Fruit fly (Drosophila melanogaster): ENCODE measurements around the gene Ost48.

The Ost48 gene

DNA sequence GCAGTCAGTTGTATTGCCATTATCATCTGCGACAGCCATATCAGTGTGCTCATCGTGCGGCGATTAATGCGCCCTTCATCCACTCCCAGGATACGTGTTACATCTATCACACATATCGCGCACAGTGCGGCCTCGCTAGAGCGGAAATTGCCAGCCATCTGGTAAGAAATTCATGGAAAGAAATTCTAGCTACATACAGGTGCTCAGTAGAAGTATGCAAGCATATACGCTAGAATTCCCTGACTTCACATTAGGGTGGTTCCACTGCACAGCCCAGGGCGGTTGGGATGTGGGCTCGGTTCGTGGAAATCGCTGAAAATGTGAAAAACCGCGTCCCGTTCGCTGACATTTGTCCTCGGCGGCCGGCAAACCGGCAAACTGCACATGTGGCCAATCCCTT lies 17.1 kb downstream of the Ost48 start (continued):
- TF ChIP-seq CG8359 (GFP tag; optimal IDR thresholded peaks at IDR 0.05; ENCODE audit: borderline replicate concordance), result peak; percentile 55
- TF ChIP-seq btn (GFP tag; optimal IDR thresholded peaks at IDR 0.05), result peak; percentile 45

DNA sequence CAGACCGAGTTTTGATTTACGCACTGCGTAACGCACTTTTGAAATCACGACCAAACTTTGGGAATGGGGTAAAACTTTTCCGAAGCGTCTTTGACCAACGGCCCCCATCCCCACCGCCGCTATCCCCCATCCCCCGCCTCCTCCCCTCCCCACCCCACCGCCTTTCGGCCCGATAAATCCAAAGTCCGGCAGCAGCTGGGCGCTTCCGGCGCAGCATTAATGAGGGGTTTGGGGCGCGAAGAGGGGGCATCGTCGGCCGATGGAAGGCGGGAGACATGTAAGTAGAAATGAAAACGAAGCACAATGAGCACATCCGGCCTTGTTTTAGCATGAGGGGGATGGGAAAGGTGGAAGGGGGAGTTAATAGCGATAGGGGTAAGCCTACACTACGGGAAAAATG lies 19.2 kb downstream of the Ost48 start:
- TF ChIP-seq slou (GFP tag; optimal IDR thresholded peaks at IDR 0.05) (no peak), bsh (GFP tag; optimal IDR thresholded peaks at IDR 0.05) (peak in 1 of 2 experiments; percentile 59), dmrt99B (tag; optimal IDR thresholded peaks at IDR 0.05) (peak; percentile 19), sim (GFP tag; IDR thresholded peaks at IDR 0.05) (no peak), CG32532 (GFP tag; IDR thresholded peaks at IDR 0.05) (peak; percentile 38), org-1 (GFP tag; optimal IDR thresholded peaks at IDR 0.05) (no peak), sens-2 (GFP tag; IDR thresholded peaks at IDR 0.05) (no peak), gcm (GFP tag; optimal IDR thresholded peaks at IDR 0.05) (peak; percentile 45), CG1603 (tag; optimal IDR thresholded peaks at IDR 0.05) (no peak), CG10979 (tag; optimal IDR thresholded peaks at IDR 0.05) (no peak), fd64A (GFP tag; optimal IDR thresholded peaks at IDR 0.05) (no peak), CG5180 (GFP tag; optimal IDR thresholded peaks at IDR 0.05) (peak; percentile 81), tll (GFP tag; optimal IDR thresholded peaks at IDR 0.05) (no peak), CG18262 (tag; optimal IDR thresholded peaks at IDR 0.05) (no peak), abd-A (tag; optimal IDR thresholded peaks at IDR 0.05) (peak; percentile 27), pita (GFP tag; optimal IDR thresholded peaks at IDR 0.05) (no peak), ci (GFP tag; IDR thresholded peaks at IDR 0.05) (peak; percentile 52; the same call in 1 of the 3 replicates), CG9817 (tag; optimal IDR thresholded peaks at IDR 0.05) (no peak), CG7372 (GFP tag; IDR thresholded peaks at IDR 0.05) (no peak), sna (GFP tag; IDR thresholded peaks at IDR 0.05; ENCODE audit: partially characterized antibody) (no peak), disco-r (GFP tag; optimal IDR thresholded peaks at IDR 0.05) (no peak), wek (GFP tag; optimal IDR thresholded peaks at IDR 0.05) (peak; percentile 37), HHEX (GFP tag; optimal IDR thresholded peaks at IDR 0.05) (peak; percentile 59), CG10565 (GFP tag; optimal IDR thresholded peaks at IDR 0.05) (no peak), PHDP (tag; optimal IDR thresholded peaks at IDR 0.05) (no peak), CG15514 (GFP tag; optimal IDR thresholded peaks at IDR 0.05) (peak; percentile 17), crol (GFP tag; IDR thresholded peaks at IDR 0.05) (peak; percentile 96), trem (tag; optimal IDR thresholded peaks at IDR 0.05) (no peak), trh (GFP tag; optimal IDR thresholded peaks at IDR 0.05) (no peak), pan (optimal IDR thresholded peaks at IDR 0.05) (no peak), pan (GFP tag; optimal IDR thresholded peaks at IDR 0.05 in 1 of 2, IDR thresholded peaks at IDR 0.05 in 1 of 2) (peak in 1 of 2 experiments; percentile 4), chinmo (GFP tag; IDR thresholded peaks at IDR 0.05; ENCODE audit: partially characterized antibody) (0 out of 4 replicates have a peak, but pooled peaks have one; percentile 8), Meics (GFP tag; optimal IDR thresholded peaks at IDR 0.05) (no peak), Trl (optimal IDR thresholded peaks at IDR 0.05) (no peak), Trl (GFP tag; optimal IDR thresholded peaks at IDR 0.05) (no peak), wor (GFP tag; IDR thresholded peaks at IDR 0.05) (no peak), nom (GFP tag; optimal IDR thresholded peaks at IDR 0.05) (peak; percentile 96), Eip74EF (GFP tag; optimal IDR thresholded peaks at IDR 0.05) (peak in 1 of 2 experiments; percentile 60), oc (tag; optimal IDR thresholded peaks at IDR 0.05) (peak; percentile 46), rib (GFP tag; IDR thresholded peaks at IDR 0.05) (no peak), Myb (GFP tag; optimal IDR thresholded peaks at IDR 0.05) (no peak), CG12769 (tag; optimal IDR thresholded peaks at IDR 0.05) (peak; percentile 62), Optix (GFP tag; IDR thresholded peaks at IDR 0.05) (0 out of 3 replicates have a peak, but pooled peaks have one; percentile 23), BEAF-32 (GFP tag; optimal IDR thresholded peaks at IDR 0.05) (no peak), CG10543 (GFP tag; optimal IDR thresholded peaks at IDR 0.05) (peak; percentile 65), psq (GFP tag; optimal IDR thresholded peaks at IDR 0.05) (no peak)
